Worm (Caenorhabditis elegans) whole organism, L1 larva: ENCODE results near the gene dgk-5.
A peak's percentile ranks its signal among the peaks of the same experiment; 100 is the strongest.

Source experiments
- C04F5.9 ChIP-seq: sonication (generic microtip); optimal IDR thresholded peaks from 2 replicates; lab custom pipeline; 2016; ENCODE audit warnings: missing genetic modification characterization, missing compliant biosample characterization
- blmp-1 ChIP-seq: fragments of 150-350 bp; optimal IDR thresholded peaks from 2 replicates; lab custom pipeline; 2014; ENCODE audit warnings: missing biosample characterization, missing genetic modification characterization
- ceh-8 ChIP-seq: fragments of 200-800 bp; sonication (Bioruptor generic); optimal IDR thresholded peaks from 2 replicates; lab custom pipeline; 2018; ENCODE audit warnings: mild to moderate bottlenecking, missing genetic modification characterization, moderate library complexity, missing compliant biosample characterization
- dpl-1 ChIP-seq, 3 experiments: fragments of 150-350 bp in 2 of 3; sonication (generic microtip) in 1 of 3; optimal IDR thresholded peaks; 2 replicates each; lab custom pipeline; 2014 to 2017; ENCODE audit warnings: missing biosample characterization in 3 of 3, missing genetic modification characterization in 3 of 3, missing genetic modification reagents in 3 of 3
- dsc-1 ChIP-seq: sonication (generic microtip); optimal IDR thresholded peaks from 2 replicates; lab custom pipeline; 2016; ENCODE audit warnings: mild to moderate bottlenecking, missing genetic modification characterization, missing compliant biosample characterization
- efl-1 ChIP-seq, 4 experiments: fragments of 150-350 bp; optimal IDR thresholded peaks in 3 of 4; peaks in 1 of 4; 1 replicate in 1 of 4; 2 replicates in 3 of 4; lab custom pipeline; 2014; ENCODE audit warnings: missing biosample characterization in 2 of 4, missing genetic modification characterization in 2 of 4, missing genetic modification reagents in 2 of 4
- efl-3 ChIP-seq: fragments of 200-800 bp; sonication (Bioruptor generic); optimal IDR thresholded peaks from 2 replicates; lab custom pipeline; 2018; ENCODE audit warnings: mild to moderate bottlenecking, missing genetic modification characterization, missing compliant biosample characterization
- egl-27 ChIP-seq, 2 experiments: fragments of 150-350 bp in 1 of 2; sonication (generic microtip); optimal IDR thresholded peaks; 3 replicates each; lab custom pipeline; 2017 to 2018; ENCODE audit warnings: missing biosample characterization in 2 of 2, missing genetic modification characterization in 2 of 2, missing genetic modification reagents in 2 of 2
- elt-2 ChIP-seq: sonication (generic microtip); optimal IDR thresholded peaks from 2 replicates; lab custom pipeline; 2016; ENCODE audit warnings: missing genetic modification characterization, mild to moderate bottlenecking, inconsistent platforms, missing compliant biosample characterization, missing genetic modification reagents
- elt-3 ChIP-seq, 6 experiments: fragments of 150-350 bp in 1 of 6; sonication (generic microtip); optimal IDR thresholded peaks; 2 replicates each; lab custom pipeline; 2017 to 2018; ENCODE audit warnings: missing biosample characterization in 6 of 6, missing genetic modification characterization in 6 of 6, inconsistent platforms in 1 of 6
- ets-5 ChIP-seq: fragments of 200-800 bp; sonication (Bioruptor generic); IDR thresholded peaks from 2 replicates; pipeline ENCODE4 v1.3.6; 2022; ENCODE audit warnings: missing genetic modification characterization, missing compliant biosample characterization
- hlh-17 ChIP-seq: fragments of 200-800 bp; sonication (Bioruptor generic); optimal IDR thresholded peaks from 2 replicates; lab custom pipeline; 2018; ENCODE audit warnings: missing genetic modification characterization, mild to moderate bottlenecking, missing compliant biosample characterization, moderate library complexity, borderline replicate concordance
- hpl-2 ChIP-seq: fragments of 150-350 bp; optimal IDR thresholded peaks from 2 replicates; lab custom pipeline; 2014; ENCODE audit warnings: missing biosample characterization, missing genetic modification reagents, missing genetic modification characterization
- lin-14 ChIP-seq: fragments of 200-800 bp; sonication (Bioruptor generic); optimal IDR thresholded peaks from 2 replicates; lab custom pipeline; 2018; ENCODE audit warnings: mild to moderate bottlenecking, missing genetic modification characterization, moderate library complexity, missing compliant biosample characterization
- lin-15B ChIP-seq: fragments of 150-350 bp; sonication (generic microtip); optimal IDR thresholded peaks from 3 replicates; lab custom pipeline; 2014; ENCODE audit warnings: missing biosample characterization, missing genetic modification characterization
- lin-35 ChIP-seq, 2 experiments: fragments of 150-350 bp; optimal IDR thresholded peaks; 2 replicates each; lab custom pipeline; 2014; ENCODE audit warnings: missing biosample characterization in 2 of 2, missing genetic modification characterization in 2 of 2, missing genetic modification reagents in 2 of 2
- lir-3 ChIP-seq: sonication (generic microtip); optimal IDR thresholded peaks from 2 replicates; lab custom pipeline; 2016; ENCODE audit warnings: mild to moderate bottlenecking, missing genetic modification characterization, moderate library complexity, missing compliant biosample characterization; ENCODE audit not compliant: poor library complexity
- mab-9 ChIP-seq: fragments of 200-800 bp; sonication (Bioruptor generic); IDR thresholded peaks from 2 replicates; pipeline ENCODE4 v1.3.6; 2022; ENCODE audit warnings: missing genetic modification reagents, missing genetic modification characterization, missing compliant biosample characterization
- nhr-12 ChIP-seq: sonication (generic microtip); optimal IDR thresholded peaks from 2 replicates; lab custom pipeline; 2017; ENCODE audit warnings: missing biosample characterization, missing genetic modification characterization
- nhr-90 ChIP-seq: sonication (generic microtip); optimal IDR thresholded peaks from 2 replicates; lab custom pipeline; 2016; ENCODE audit warnings: mild to moderate bottlenecking, missing genetic modification characterization, missing compliant biosample characterization; ENCODE audit not compliant: poor library complexity
- pax-3 ChIP-seq: fragments of 200-800 bp; sonication (Bioruptor generic); optimal IDR thresholded peaks from 2 replicates; lab custom pipeline; 2018; ENCODE audit warnings: mild to moderate bottlenecking, missing genetic modification characterization, moderate library complexity, missing compliant biosample characterization
- skn-1 ChIP-seq: fragments of 150-350 bp; optimal IDR thresholded peaks from 2 replicates; lab custom pipeline; 2014; ENCODE audit warnings: missing biosample characterization, missing genetic modification characterization
- snpc-4 ChIP-seq: fragments of 150-350 bp; optimal IDR thresholded peaks from 2 replicates; lab custom pipeline; 2014; ENCODE audit warnings: missing biosample characterization, missing genetic modification characterization
- snu-23 ChIP-seq: sonication (generic microtip); optimal IDR thresholded peaks from 2 replicates; lab custom pipeline; 2016; ENCODE audit warnings: missing genetic modification characterization, missing compliant biosample characterization
- sup-37 ChIP-seq: fragments of 200-800 bp; sonication (Bioruptor generic); optimal IDR thresholded peaks from 2 replicates; lab custom pipeline; 2018; ENCODE audit warnings: mild to moderate bottlenecking, missing genetic modification characterization, missing compliant biosample characterization
- unc-30 ChIP-seq: sonication (generic microtip); optimal IDR thresholded peaks from 2 replicates; lab custom pipeline; 2017; ENCODE audit warnings: missing biosample characterization, missing genetic modification characterization
- vab-15 ChIP-seq: sonication (generic microtip); optimal IDR thresholded peaks from 2 replicates; lab custom pipeline; 2017; ENCODE audit warnings: missing genotype, mild to moderate bottlenecking, missing genetic modification characterization, missing compliant biosample characterization
- zag-1 ChIP-seq: fragments of 150-350 bp; optimal IDR thresholded peaks from 2 replicates; lab custom pipeline; 2014; ENCODE audit warnings: missing biosample characterization, missing genetic modification characterization
- ztf-4 ChIP-seq: fragments of 150-350 bp; optimal IDR thresholded peaks from 2 replicates; lab custom pipeline; 2014; ENCODE audit warnings: missing biosample characterization, missing genetic modification characterization

Gene dgk-5

ce11 chrII:6413788-6414187 is 57.1 kb downstream of the dgk-5 start:
- TF ChIP-seq lir-3 (tag; lab: Kevin White, UChicago), result no peak
- TF ChIP-seq snpc-4 (tag; lab: Kevin White, UChicago), result no peak
- peak; percentile 43 for TF ChIP-seq lin-14
- peak; percentile 28 for TF ChIP-seq pax-3 (tag; lab: Kevin White, UChicago)
- TF ChIP-seq lin-35 (GFP tag; optimal IDR thresholded peaks at IDR 0.05; lab: Kevin White, UChicago), result peak in 1 of 2 experiments; percentile 22
- TF ChIP-seq ztf-4, result no peak
- TF ChIP-seq elt-3 (tag; optimal IDR thresholded peaks at IDR 0.05; lab: Kevin White, UChicago), result peak in 1 of 6 experiments; percentile 61
- peak; percentile 89 for TF ChIP-seq elt-2
- no peak for TF ChIP-seq mab-9 (GFP tag; lab: Robert Waterston, UW)

ce11 chrII:6411660-6412451 is 59.0 kb downstream of the dgk-5 start:
- TF ChIP-seq blmp-1 (peak; percentile 1), efl-3 (no peak), efl-1 (optimal IDR thresholded peaks at IDR 0.05; lab: Kevin White, UChicago) (no peak), efl-1 (GFP tag; optimal IDR thresholded peaks at IDR 0.05 in 1 of 2; lab: Kevin White, UChicago) (peak in 1 of 2 experiments; percentile 43)

- TF ChIP-seq dpl-1 (GFP tag; optimal IDR thresholded peaks at IDR 0.05; lab: Kevin White, UChicago) (no peak), egl-27 (tag; optimal IDR thresholded peaks at IDR 0.05; lab: Kevin White, UChicago) (no peak), C04F5.9 (tag; lab: Kevin White, UChicago) (no peak), hpl-2 (GFP tag; lab: Kevin White, UChicago) (no peak), vab-15 (tag; lab: Kevin White, UChicago) (no peak), nhr-90 (no peak), zag-1 (no peak), sup-37 (no peak), skn-1 (tag; lab: Kevin White, UChicago) (no peak), snu-23 (GFP tag; lab: Kevin White, UChicago) (no peak)
Observed at ce11 chrII:6410181-6410580, 60.7 kb downstream of the dgk-5 start, which contains the start of gene T25D10.4. T25D10.4 (minus strand) TSS chrII:6410281.

ce11 chrII:6409098-6409497 is 61.8 kb downstream of the dgk-5 start:
- TF ChIP-seq blmp-1 (peak; percentile 45), lin-15B (tag; lab: Kevin White, UChicago) (no peak)

ce11 chrII:6407279-6407678 is 63.6 kb downstream of the dgk-5 start, which contains the start of gene spp-11:
spp-11 (minus strand) TSS chrII:6407379.
- TF ChIP-seq snu-23 (GFP tag; lab: Kevin White, UChicago), result no peak
- no peak for TF ChIP-seq dsc-1 (tag; lab: Kevin White, UChicago)
- no peak for TF ChIP-seq unc-30 (tag; lab: Kevin White, UChicago)
- TF ChIP-seq ceh-8 (GFP tag; lab: Kevin White, UChicago), result no peak
- no peak for TF ChIP-seq ets-5 (GFP tag; lab: Robert Waterston, UW)
- TF ChIP-seq hlh-17 (GFP tag; lab: Kevin White, UChicago), result no peak
- no peak for TF ChIP-seq nhr-12 (tag; lab: Kevin White, UChicago)
